Fruit fly (Drosophila melanogaster): ENCODE data around the gene ND-B22.

Gene ND-B22

DNA sequence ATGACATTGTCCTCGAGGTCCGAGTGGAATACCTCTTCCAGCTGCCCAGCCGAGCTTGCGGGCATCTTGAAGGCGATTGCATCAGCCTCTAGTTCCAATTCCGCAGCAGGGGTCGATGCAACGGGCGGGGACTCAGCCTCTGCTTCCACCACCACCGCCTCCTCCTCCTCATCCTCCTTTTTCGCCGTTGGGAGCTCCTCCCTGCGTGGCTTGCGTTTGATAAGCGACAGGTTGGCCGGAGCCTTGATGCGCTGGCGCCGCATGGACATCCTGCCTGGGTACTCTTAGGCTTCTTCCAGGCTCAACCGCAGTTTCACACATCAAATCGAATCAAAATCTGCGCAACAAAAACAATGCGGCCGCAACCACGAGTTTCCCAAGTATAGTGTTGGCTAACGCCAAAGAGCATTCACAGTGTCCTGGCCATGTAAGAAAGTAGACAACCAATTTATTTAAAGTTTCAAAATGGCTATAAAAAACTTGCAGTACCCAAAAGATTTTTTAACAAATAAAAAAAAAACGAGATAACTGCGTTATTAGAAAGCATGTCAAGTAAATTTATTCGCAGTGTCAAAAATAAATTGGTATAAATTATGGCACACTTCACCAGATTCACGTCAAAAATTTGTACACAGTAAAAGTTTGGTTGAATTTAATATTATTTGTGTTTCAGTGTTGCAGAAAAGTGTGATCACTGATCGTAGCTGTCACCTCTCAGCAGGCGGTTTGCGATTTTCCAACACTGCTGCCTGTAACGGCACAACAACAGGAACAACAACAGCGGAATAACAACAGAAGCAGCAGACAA, 2.7 kb upstream of the ND-B22 start, which contains the start of the genes Bdp1 and CG6565 (continued):
- TF ChIP-seq Sox100B (GFP tag; optimal IDR thresholded peaks at IDR 0.05): peak; percentile 98
- TF ChIP-seq tll (GFP tag; optimal IDR thresholded peaks at IDR 0.05): peak; percentile 54 to 94
- peak; percentile 94 for TF ChIP-seq crol (GFP tag; IDR thresholded peaks at IDR 0.05)
- TF ChIP-seq CG11093 (GFP tag; IDR thresholded peaks at IDR 0.05): peak; percentile 97
- TF ChIP-seq CG13775 (GFP tag; optimal IDR thresholded peaks at IDR 0.05): peak; percentile 99
- peak; percentile 70 for TF ChIP-seq fd64A (GFP tag; optimal IDR thresholded peaks at IDR 0.05)
- peak; percentile 90 for TF ChIP-seq gcm (GFP tag; optimal IDR thresholded peaks at IDR 0.05)
- peak; percentile 95 for TF ChIP-seq CG1529 (GFP tag; optimal IDR thresholded peaks at IDR 0.05)
- peak; percentile 95 for TF ChIP-seq Gsc (GFP tag; IDR thresholded peaks at IDR 0.05)
- TF ChIP-seq seq (GFP tag; IDR thresholded peaks at IDR 0.05): peak; percentile 93
- peak; percentile 73; the same call in 1 of the 3 replicates for TF ChIP-seq CG2199 (GFP tag; IDR thresholded peaks at IDR 0.05)
- peak; percentile 86 for TF ChIP-seq CG17186 (GFP tag; optimal IDR thresholded peaks at IDR 0.05)
- peak; percentile 95 for TF ChIP-seq crc (GFP tag; optimal IDR thresholded peaks at IDR 0.05)
- TF ChIP-seq knrl (GFP tag; IDR thresholded peaks at IDR 0.05; ENCODE audit: partially characterized antibody): peak; percentile 63
- TF ChIP-seq CG11247 (GFP tag; IDR thresholded peaks at IDR 0.05): peak; percentile 91
- TF ChIP-seq ewg (GFP tag; optimal IDR thresholded peaks at IDR 0.05): peak; percentile 97
- TF ChIP-seq ara (GFP tag; IDR thresholded peaks at IDR 0.05): peak; percentile 92
- TF ChIP-seq Mes4 (GFP tag; optimal IDR thresholded peaks at IDR 0.05): peak; percentile 97
- TF ChIP-seq sob (GFP tag; IDR thresholded peaks at IDR 0.05): peak; percentile 97
- peak; percentile 78 for TF ChIP-seq trem (tag; optimal IDR thresholded peaks at IDR 0.05)
- TF ChIP-seq lov (optimal IDR thresholded peaks at IDR 0.05): no peak
- peak; percentile 85; the same call in 2 of the 3 replicates for TF ChIP-seq lov (GFP tag; IDR thresholded peaks at IDR 0.05)
- TF ChIP-seq lmd (GFP tag; IDR thresholded peaks at IDR 0.05): peak; percentile 98
- TF ChIP-seq CG12219 (GFP tag; optimal IDR thresholded peaks at IDR 0.05): peak; percentile 82
- TF ChIP-seq hb (GFP tag; IDR thresholded peaks at IDR 0.05; ENCODE audit: partially characterized antibody): no peak
- TF ChIP-seq sqz (GFP tag; optimal IDR thresholded peaks at IDR 0.05): peak; percentile 92
- TF ChIP-seq CG6791 (GFP tag; IDR thresholded peaks at IDR 0.05; ENCODE audit: partially characterized antibody): no peak
- TF ChIP-seq fd96Cb (tag; optimal IDR thresholded peaks at IDR 0.05): peak; percentile 97
- peak; percentile 99 for TF ChIP-seq Abd-B (GFP tag; optimal IDR thresholded peaks at IDR 0.05)
- peak; percentile 93 for TF ChIP-seq zf30C (GFP tag; optimal IDR thresholded peaks at IDR 0.05)
- TF ChIP-seq HmgD (GFP tag; optimal IDR thresholded peaks at IDR 0.05): peak; percentile 97
- TF ChIP-seq CG17359 (tag; optimal IDR thresholded peaks at IDR 0.05): peak; percentile 95
- peak; percentile 75 for TF ChIP-seq tap (tag; optimal IDR thresholded peaks at IDR 0.05)
- TF ChIP-seq Fer1 (GFP tag; optimal IDR thresholded peaks at IDR 0.05): peak; percentile 95
- TF ChIP-seq CG12769 (tag; optimal IDR thresholded peaks at IDR 0.05): no peak
- TF ChIP-seq CG14710 (tag; optimal IDR thresholded peaks at IDR 0.05): peak; percentile 98
- peak; percentile 97 for TF ChIP-seq gcm2 (GFP tag; optimal IDR thresholded peaks at IDR 0.05)
- peak; percentile 99 for TF ChIP-seq CG30403 (GFP tag; optimal IDR thresholded peaks at IDR 0.05)
- no peak for TF ChIP-seq Hr39 (optimal IDR thresholded peaks at IDR 0.05)
- TF ChIP-seq esg (GFP tag; conservative IDR thresholded peaks at IDR 0.05): peak; percentile 97
- peak; percentile 88 for TF ChIP-seq salm (tag; optimal IDR thresholded peaks at IDR 0.05)
- TF ChIP-seq CG10565 (GFP tag; optimal IDR thresholded peaks at IDR 0.05): peak; percentile 94
- TF ChIP-seq Nf-YA (GFP tag; IDR thresholded peaks at IDR 0.05): peak; percentile 80
- TF ChIP-seq CG2202 (tag; optimal IDR thresholded peaks at IDR 0.05): peak; percentile 90
- TF ChIP-seq Atf3 (GFP tag; optimal IDR thresholded peaks at IDR 0.05): peak; percentile 98

Measured in whole organism, embryonic.